Worm (Caenorhabditis elegans) whole organism, mixed stage, embryonic: ENCODE measurements around the gene F21C10.11.

ENCODE experiments used
- M03D4.4 ChIP-seq: sonication (generic microtip); optimal IDR thresholded peaks from 2 replicates; lab custom pipeline; 2017; ENCODE audit warnings: mild to moderate bottlenecking, missing genetic modification characterization, missing compliant biosample characterization
- blmp-1 ChIP-seq: fragments of 150-350 bp; optimal IDR thresholded peaks from 2 replicates; lab custom pipeline; 2014; ENCODE audit warnings: missing biosample characterization, missing genetic modification characterization
- ceh-39 ChIP-seq: fragments of 150-350 bp; optimal IDR thresholded peaks from 2 replicates; lab custom pipeline; 2014; ENCODE audit warnings: missing biosample characterization, missing genetic modification characterization
- ceh-43 ChIP-seq: fragments of 200-800 bp; sonication (Bioruptor generic); optimal IDR thresholded peaks from 2 replicates; lab custom pipeline; 2018; ENCODE audit warnings: mild to moderate bottlenecking, missing genetic modification characterization, moderate library complexity, missing compliant biosample characterization
- ceh-83 ChIP-seq: fragments of 200-800 bp; sonication (Bioruptor generic); optimal IDR thresholded peaks from 2 replicates; lab custom pipeline; 2018; ENCODE audit warnings: mild to moderate bottlenecking, missing genetic modification characterization, missing compliant biosample characterization
- ces-1 ChIP-seq: fragments of 150-350 bp; optimal IDR thresholded peaks from 2 replicates; lab custom pipeline; 2014; ENCODE audit warnings: missing biosample characterization, missing genetic modification reagents, missing genetic modification characterization
- cnd-1 ChIP-seq: fragments of 200-800 bp; sonication (Bioruptor generic); optimal IDR thresholded peaks from 2 replicates; lab custom pipeline; 2018; ENCODE audit warnings: mild to moderate bottlenecking, missing genetic modification characterization, missing compliant biosample characterization
- drap-1 ChIP-seq: fragments of 200-800 bp; sonication (Bioruptor generic); optimal IDR thresholded peaks from 3 replicates; lab custom pipeline; 2018; ENCODE audit warnings: mild to moderate bottlenecking, missing genetic modification characterization, missing compliant biosample characterization
- elt-1 ChIP-seq: sonication (generic microtip); optimal IDR thresholded peaks from 2 replicates; lab custom pipeline; 2017; ENCODE audit warnings: missing genetic modification characterization, mild to moderate bottlenecking, missing compliant biosample characterization, antibody characterized with exemption, moderate library complexity, borderline replicate concordance; ENCODE audit not compliant: insufficient read depth
- flh-1 ChIP-seq: fragments of 200-800 bp; sonication (Bioruptor generic); optimal IDR thresholded peaks from 2 replicates; lab custom pipeline; 2018; ENCODE audit warnings: mild to moderate bottlenecking, missing genetic modification characterization, moderate library complexity, missing compliant biosample characterization
- ham-2 ChIP-seq: fragments of 200-800 bp; sonication (Bioruptor generic); optimal IDR thresholded peaks from 2 replicates; lab custom pipeline; 2018; ENCODE audit warnings: mild to moderate bottlenecking, missing genetic modification characterization, missing compliant biosample characterization
- hlh-1 ChIP-seq: fragments of 150-350 bp; optimal IDR thresholded peaks from 2 replicates; lab custom pipeline; 2014; ENCODE audit warnings: missing biosample characterization, missing genetic modification reagents, missing genetic modification characterization
- lin-13 ChIP-seq: fragments of 150-350 bp; optimal IDR thresholded peaks from 2 replicates; lab custom pipeline; 2014; ENCODE audit warnings: missing biosample characterization, missing genetic modification characterization
- lsy-2 ChIP-seq: fragments of 150-350 bp; optimal IDR thresholded peaks from 2 replicates; lab custom pipeline; 2014; ENCODE audit warnings: missing biosample characterization, missing genetic modification characterization
- mab-5 ChIP-seq: fragments of 150-350 bp; optimal IDR thresholded peaks from 2 replicates; lab custom pipeline; 2014; ENCODE audit warnings: missing biosample characterization, missing genetic modification characterization
- mls-2 ChIP-seq: sonication (generic microtip); optimal IDR thresholded peaks from 2 replicates; lab custom pipeline; 2016; ENCODE audit warnings: mild to moderate bottlenecking, missing genetic modification characterization, moderate library complexity, missing compliant biosample characterization
- nhr-12 ChIP-seq: fragments of 150-350 bp; optimal IDR thresholded peaks from 2 replicates; lab custom pipeline; 2014; ENCODE audit warnings: missing biosample characterization, missing genetic modification characterization
- nhr-2 ChIP-seq: fragments of 150-350 bp; optimal IDR thresholded peaks from 2 replicates; lab custom pipeline; 2014; ENCODE audit warnings: missing biosample characterization, missing genetic modification characterization
- nhr-237 ChIP-seq: fragments of 150-350 bp; optimal IDR thresholded peaks from 2 replicates; lab custom pipeline; 2014; ENCODE audit warnings: missing biosample characterization, missing genetic modification characterization
- nhr-76 ChIP-seq: sonication (generic microtip); optimal IDR thresholded peaks from 2 replicates; lab custom pipeline; 2017; ENCODE audit warnings: missing biosample characterization, missing genetic modification characterization
- pha-4 ChIP-seq: fragments of 150-350 bp; optimal IDR thresholded peaks from 2 replicates; lab custom pipeline; 2018; ENCODE audit warnings: missing biosample characterization, missing genetic modification reagents, missing genetic modification characterization
- snpc-4 ChIP-seq: fragments of 150-350 bp; optimal IDR thresholded peaks from 2 replicates; lab custom pipeline; 2014; ENCODE audit warnings: missing biosample characterization, missing genetic modification characterization
- sptf-1 ChIP-seq: sonication (generic microtip); optimal IDR thresholded peaks from 2 replicates; lab custom pipeline; 2017; ENCODE audit warnings: mild to moderate bottlenecking, missing genetic modification characterization, moderate library complexity, missing compliant biosample characterization
- tbx-8 ChIP-seq: fragments of 200-800 bp; sonication (Bioruptor generic); optimal IDR thresholded peaks from 2 replicates; lab custom pipeline; 2018; ENCODE audit warnings: mild to moderate bottlenecking, missing genetic modification characterization, moderate library complexity, missing compliant biosample characterization
- unc-120 ChIP-seq: sonication (generic microtip); optimal IDR thresholded peaks from 2 replicates; lab custom pipeline; 2017; ENCODE audit warnings: missing genetic modification characterization, missing compliant biosample characterization; ENCODE audit not compliant: poor library complexity, severe bottlenecking
- unc-39 ChIP-seq: fragments of 150-350 bp; optimal IDR thresholded peaks from 2 replicates; lab custom pipeline; 2014; ENCODE audit warnings: missing biosample characterization, missing genetic modification characterization
- unc-62 ChIP-seq: fragments of 150-350 bp; optimal IDR thresholded peaks from 2 replicates; lab custom pipeline; 2014; ENCODE audit warnings: missing biosample characterization, missing genetic modification reagents, missing genetic modification characterization
- zip-8 ChIP-seq: fragments of 150-350 bp; optimal IDR thresholded peaks from 2 replicates; lab custom pipeline; 2014; ENCODE audit warnings: missing biosample characterization, missing genetic modification characterization
- ztf-11 ChIP-seq: fragments of 150-350 bp; optimal IDR thresholded peaks from 2 replicates; lab custom pipeline; 2014; ENCODE audit warnings: missing biosample characterization, missing genetic modification characterization

F21C10.11 gene

ce11 chrV:9079965-9080432, 43.3 kb upstream of the F21C10.11 start:
- no peak for TF ChIP-seq sptf-1 (tag; lab: Kevin White, UChicago)
- no peak for TF ChIP-seq unc-120
- TF ChIP-seq mab-5 (tag; lab: Kevin White, UChicago) = no peak

DNA sequence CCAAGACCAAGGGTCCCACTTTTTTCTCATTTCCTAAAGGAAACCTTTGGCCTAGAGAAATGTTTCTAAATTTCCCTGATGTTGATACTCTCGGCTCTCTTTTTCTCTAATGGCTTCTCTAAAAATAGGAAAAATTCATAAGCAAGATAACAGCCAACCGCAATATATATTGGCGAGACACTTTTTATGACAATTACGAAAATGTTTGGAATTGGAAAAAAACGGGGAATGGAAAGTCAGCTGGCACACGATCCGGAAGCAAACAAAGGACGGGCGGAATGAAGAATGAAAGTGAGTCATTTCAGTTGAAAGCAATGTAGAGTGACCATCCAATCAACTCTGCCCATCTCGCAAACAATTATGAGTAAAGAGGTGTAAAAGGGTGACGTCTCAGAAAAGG, 41.9 kb upstream of the F21C10.11 start:
- TF ChIP-seq tbx-8 (GFP tag; lab: Kevin White, UChicago) (no peak), lin-13 (tag; lab: Kevin White, UChicago) (no peak), zip-8 (tag; lab: Kevin White, UChicago) (no peak)

ce11 chrV:9082350-9082749, 40.9 kb upstream of the F21C10.11 start:
- TF ChIP-seq elt-1 (tag; lab: Kevin White, UChicago) = no peak
- TF ChIP-seq hlh-1 (tag; lab: Kevin White, UChicago) = no peak
- no peak for TF ChIP-seq M03D4.4
- no peak for TF ChIP-seq flh-1 (GFP tag; lab: Kevin White, UChicago)
- no peak for TF ChIP-seq ceh-43 (GFP tag; lab: Kevin White, UChicago)

- TF ChIP-seq ceh-43 (GFP tag; lab: Kevin White, UChicago) (no peak), unc-120 (no peak), nhr-12 (tag; lab: Kevin White, UChicago) (no peak), blmp-1 (no peak), nhr-2 (no peak), unc-39 (no peak), tbx-8 (GFP tag; lab: Kevin White, UChicago) (no peak), elt-1 (tag; lab: Kevin White, UChicago) (no peak), nhr-76 (tag; lab: Kevin White, UChicago) (no peak), nhr-237 (tag; lab: Kevin White, UChicago) (no peak), pha-4 (tag; lab: Kevin White, UChicago) (no peak), lin-13 (tag; lab: Kevin White, UChicago) (no peak), cnd-1 (tag; lab: Kevin White, UChicago) (no peak)
- TF ChIP-seq, all 35 proteins: peak for 0
Observed at ce11 chrV:9084252-9084651, 39.0 kb upstream of the F21C10.11 start.

ce11 chrV:9085845-9086244, 37.4 kb upstream of the F21C10.11 start:
- TF ChIP-seq tbx-8 (GFP tag; lab: Kevin White, UChicago) = no peak
- no peak for TF ChIP-seq nhr-76 (tag; lab: Kevin White, UChicago)
- no peak for TF ChIP-seq nhr-237 (tag; lab: Kevin White, UChicago)
- TF ChIP-seq drap-1 (GFP tag; lab: Kevin White, UChicago) = no peak
- no peak for TF ChIP-seq nhr-12 (tag; lab: Kevin White, UChicago)
- TF ChIP-seq ztf-11 (tag; lab: Kevin White, UChicago) = no peak
- TF ChIP-seq nhr-2 = no peak
- no peak for TF ChIP-seq zip-8 (tag; lab: Kevin White, UChicago)
- TF ChIP-seq lsy-2 (tag; lab: Kevin White, UChicago) = no peak
- no peak for TF ChIP-seq ham-2
- no peak for TF ChIP-seq ceh-39 (tag; lab: Kevin White, UChicago)
- no peak for TF ChIP-seq snpc-4 (tag; lab: Kevin White, UChicago)
- no peak for TF ChIP-seq unc-62 (GFP tag; lab: Kevin White, UChicago)
- no peak for TF ChIP-seq mab-5 (tag; lab: Kevin White, UChicago)
- TF ChIP-seq pha-4 (tag; lab: Kevin White, UChicago) = no peak
- TF ChIP-seq ces-1 = no peak
- TF ChIP-seq ceh-83 (GFP tag; lab: Kevin White, UChicago) = no peak

DNA sequence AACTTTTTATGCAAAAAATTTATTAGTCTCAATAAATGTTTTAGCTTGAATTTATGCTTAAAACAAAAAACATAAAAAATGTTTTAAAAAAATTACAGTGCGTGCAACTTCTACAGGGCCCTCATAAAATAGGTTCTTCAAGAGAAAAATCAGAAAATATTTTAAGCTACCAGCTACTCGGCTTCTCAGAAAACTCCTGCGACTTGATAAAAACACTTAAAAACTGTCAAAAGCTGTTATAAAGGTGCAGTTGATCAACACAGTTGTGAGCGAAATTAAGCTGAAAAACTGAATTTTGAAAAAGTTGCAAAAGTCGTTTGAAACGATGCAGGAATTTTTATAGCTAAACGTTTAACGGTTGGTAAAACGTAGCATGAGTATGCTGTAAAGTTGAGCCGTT, 34.5 kb upstream of the F21C10.11 start:
- no peak for TF ChIP-seq hlh-1 (tag; lab: Kevin White, UChicago)
- TF ChIP-seq mls-2 (tag; lab: Kevin White, UChicago) = peak; percentile 63
